Fruit fly (Drosophila melanogaster) whole organism, embryonic: ENCODE data around the gene Pde6.

Source experiments
- B-H2 ChIP-seq: fragments of 200-800 bp; sonication (Bioruptor generic); optimal IDR thresholded peaks from 2 replicates; lab custom pipeline; 2018; ENCODE audit warnings: missing biosample characterization, mild to moderate bottlenecking, missing genetic modification characterization
- CG10209 ChIP-seq: fragments of 200-800 bp; sonication (Bioruptor generic); optimal IDR thresholded peaks from 3 replicates; lab custom pipeline; 2017; ENCODE audit warnings: missing biosample characterization, mild to moderate bottlenecking, missing genetic modification characterization, missing genetic modification reagents
- CG10267 ChIP-seq: fragments of 200-800 bp; sonication (Bioruptor generic); optimal IDR thresholded peaks from 2 replicates; lab custom pipeline; 2018; ENCODE audit warnings: missing biosample characterization, mild to moderate bottlenecking, missing genetic modification characterization, moderate library complexity
- CG10462 ChIP-seq: fragments of 200-800 bp; sonication (Bioruptor generic); optimal IDR thresholded peaks from 2 replicates; lab custom pipeline; 2016; ENCODE audit warnings: missing biosample characterization, missing genetic modification characterization
- CG10959 ChIP-seq: fragments of 200-800 bp; sonication (Bioruptor generic); IDR thresholded peaks from 2 replicates; pipeline ENCODE4 v1.3.6; 2022; ENCODE audit warnings: missing biosample characterization, missing genetic modification characterization
- CG10979 ChIP-seq: fragments of 200-800 bp; sonication (Bioruptor generic); optimal IDR thresholded peaks from 2 replicates; lab custom pipeline; 2018; ENCODE audit warnings: missing biosample characterization, mild to moderate bottlenecking, missing genetic modification characterization, moderate library complexity
- CG13775 ChIP-seq: fragments of 200-800 bp; sonication (Bioruptor generic); optimal IDR thresholded peaks from 3 replicates; lab custom pipeline; 2017; ENCODE audit warnings: missing biosample characterization, mild to moderate bottlenecking, missing genetic modification characterization
- CG14710 ChIP-seq: fragments of 200-800 bp; sonication (Bioruptor generic); optimal IDR thresholded peaks from 3 replicates; lab custom pipeline; 2019; ENCODE audit warnings: missing biosample characterization, mild to moderate bottlenecking, missing genetic modification characterization, moderate library complexity
- CG1603 ChIP-seq: fragments of 200-800 bp; sonication (Bioruptor generic); optimal IDR thresholded peaks from 2 replicates; lab custom pipeline; 2019; ENCODE audit warnings: missing biosample characterization, mild to moderate bottlenecking, missing genetic modification characterization, moderate library complexity
- CG16815 ChIP-seq: fragments of 200-800 bp; sonication (Bioruptor generic); optimal IDR thresholded peaks from 3 replicates; lab custom pipeline; 2017; ENCODE audit warnings: missing biosample characterization, mild to moderate bottlenecking, missing genetic modification characterization
- CG17328 ChIP-seq: fragments of 200-800 bp; sonication (Bioruptor generic); IDR thresholded peaks from 2 replicates; pipeline ENCODE4 v1.3.6; 2022; ENCODE audit warnings: missing biosample characterization, missing genetic modification characterization
- CG17612 ChIP-seq: fragments of 200-800 bp; sonication (Bioruptor generic); IDR thresholded peaks from 2 replicates; pipeline ENCODE4 v1.3.6; 2022; ENCODE audit warnings: missing biosample characterization, missing genetic modification characterization
- CG17912 ChIP-seq: fragments of 200-800 bp; sonication (Bioruptor generic); optimal IDR thresholded peaks from 2 replicates; lab custom pipeline; 2018; ENCODE audit warnings: missing biosample characterization, mild to moderate bottlenecking, missing genetic modification characterization
- CG18262 ChIP-seq: fragments of 200-800 bp; optimal IDR thresholded peaks from 3 replicates; lab custom pipeline; 2019; ENCODE audit warnings: missing biosample characterization, mild to moderate bottlenecking, missing genetic modification characterization, moderate library complexity
- CG2199 ChIP-seq: fragments of 200-800 bp; sonication (Bioruptor generic); IDR thresholded peaks from 3 replicates; pipeline ENCODE4 v1.3.6; 2022; ENCODE audit warnings: missing biosample characterization, missing genetic modification characterization
- CG6689 ChIP-seq: fragments of 200-800 bp; sonication (Bioruptor generic); IDR thresholded peaks from 2 replicates; pipeline ENCODE4 v1.3.6; 2022; ENCODE audit warnings: missing biosample characterization, missing genetic modification characterization
- CHES-1-like ChIP-seq: fragments of 200-800 bp; sonication (Bioruptor generic); optimal IDR thresholded peaks from 2 replicates; lab custom pipeline; 2016; ENCODE audit warnings: missing biosample characterization, missing genetic modification characterization
- Dad ChIP-seq: fragments of 200-800 bp; sonication (Bioruptor generic); optimal IDR thresholded peaks from 3 replicates; lab custom pipeline; 2016; ENCODE audit warnings: missing biosample characterization, missing genetic modification characterization
- PHDP ChIP-seq: fragments of 200-800 bp; sonication (Bioruptor generic); optimal IDR thresholded peaks from 3 replicates; lab custom pipeline; 2018; ENCODE audit warnings: missing biosample characterization, mild to moderate bottlenecking, missing genetic modification characterization, moderate library complexity
- Poxn ChIP-seq: fragments of 200-800 bp; sonication (Bioruptor generic); IDR thresholded peaks from 2 replicates; pipeline ENCODE4 v1.3.6; 2022; ENCODE audit warnings: missing biosample characterization, missing genetic modification characterization
- Xbp1 ChIP-seq: fragments of 200-800 bp; sonication (Bioruptor generic); optimal IDR thresholded peaks from 3 replicates; lab custom pipeline; 2016; ENCODE audit warnings: missing biosample characterization, mild to moderate bottlenecking, missing genetic modification characterization
- Xrp1 ChIP-seq: fragments of 200-800 bp; sonication (Bioruptor generic); IDR thresholded peaks from 2 replicates; pipeline ENCODE4 v1.3.6; 2022; ENCODE audit warnings: missing biosample characterization, missing genetic modification characterization
- ara ChIP-seq: fragments of 200-800 bp; sonication (Bioruptor generic); IDR thresholded peaks from 2 replicates; pipeline ENCODE4 v1.3.6; 2022; ENCODE audit warnings: missing biosample characterization, missing genetic modification characterization
- chn ChIP-seq: fragments of 200-800 bp; sonication (Bioruptor generic); optimal IDR thresholded peaks from 2 replicates; lab custom pipeline; 2016; ENCODE audit warnings: missing biosample characterization, missing genetic modification characterization
- fd102C ChIP-seq: fragments of 200-800 bp; sonication (Bioruptor generic); optimal IDR thresholded peaks from 2 replicates; lab custom pipeline; 2018; ENCODE audit warnings: missing biosample characterization, mild to moderate bottlenecking, missing genetic modification characterization, moderate library complexity
- grn ChIP-seq: fragments of 200-800 bp; sonication (Bioruptor generic); optimal IDR thresholded peaks from 3 replicates; lab custom pipeline; 2017; ENCODE audit warnings: missing biosample characterization, missing genetic modification characterization
- gt ChIP-seq: fragments of 200-800 bp; sonication (Bioruptor generic); IDR thresholded peaks from 2 replicates; pipeline ENCODE4 v1.3.6; 2022; ENCODE audit warnings: missing biosample characterization, missing genetic modification characterization
- phol ChIP-seq: fragments of 200-800 bp; sonication (Bioruptor generic); optimal IDR thresholded peaks from 3 replicates; lab custom pipeline; 2018; ENCODE audit warnings: missing biosample characterization, mild to moderate bottlenecking, missing genetic modification characterization, moderate library complexity
- row ChIP-seq: fragments of 200-800 bp; sonication (Bioruptor generic); IDR thresholded peaks from 3 replicates; pipeline ENCODE4 v1.3.6; 2022; ENCODE audit warnings: missing biosample characterization, missing genetic modification characterization
- sc ChIP-seq, 3 experiments: fragments of >200 bp in 2 of 3; fragments of 200-800 bp in 1 of 3; sonication (Bioruptor generic) in 1 of 3; optimal IDR thresholded peaks; 2 replicates in 2 of 3; 3 replicates in 1 of 3; lab custom pipeline; 2017; ENCODE audit warnings: mild to moderate bottlenecking in 1 of 3, missing biosample characterization in 1 of 3, missing genetic modification characterization in 1 of 3, missing genetic modification reagents in 1 of 3
- sens ChIP-seq: fragments of 200-800 bp; sonication (Bioruptor generic); peaks from one replicate; lab custom pipeline; 2016; ENCODE audit warnings: missing biosample characterization, missing genetic modification characterization
- sim ChIP-seq: fragments of 200-800 bp; sonication (Bioruptor generic); IDR thresholded peaks from 2 replicates; pipeline ENCODE4 v1.3.6; 2022; ENCODE audit warnings: missing biosample characterization, missing genetic modification characterization
- so ChIP-seq: fragments of 200-800 bp; sonication (Bioruptor generic); IDR thresholded peaks from 3 replicates; pipeline ENCODE4 v1.3.6; 2022; ENCODE audit warnings: missing biosample characterization, missing genetic modification characterization
- tio ChIP-seq: fragments of 200-800 bp; sonication (Bioruptor generic); optimal IDR thresholded peaks from 2 replicates; lab custom pipeline; 2017; ENCODE audit warnings: missing biosample characterization, missing genetic modification characterization, inconsistent platforms
- tll ChIP-seq, 2 experiments: fragments of 200-800 bp in 1 of 2; fragments of >200 bp in 1 of 2; sonication (Bioruptor generic) in 1 of 2; optimal IDR thresholded peaks; 2 replicates each; lab custom pipeline; 2017 to 2019; ENCODE audit warnings: missing biosample characterization in 2 of 2, missing genetic modification characterization in 2 of 2, mild to moderate bottlenecking in 1 of 2, moderate library complexity in 1 of 2
- trem ChIP-seq: fragments of 200-800 bp; optimal IDR thresholded peaks from 3 replicates; lab custom pipeline; 2019; ENCODE audit warnings: missing biosample characterization, mild to moderate bottlenecking, missing genetic modification characterization, moderate library complexity
- unpg ChIP-seq: fragments of 200-800 bp; sonication (Bioruptor generic); optimal IDR thresholded peaks from 3 replicates; lab custom pipeline; 2018; ENCODE audit warnings: missing biosample characterization, mild to moderate bottlenecking, missing genetic modification characterization, moderate library complexity
- wek ChIP-seq: fragments of 200-800 bp; sonication (Bioruptor generic); optimal IDR thresholded peaks from 3 replicates; lab custom pipeline; 2018; ENCODE audit warnings: missing biosample characterization, mild to moderate bottlenecking, missing genetic modification characterization, moderate library complexity
- zen ChIP-seq: fragments of 200-800 bp; sonication (Bioruptor generic); optimal IDR thresholded peaks from 3 replicates; lab custom pipeline; 2018; ENCODE audit warnings: missing biosample characterization, mild to moderate bottlenecking, missing genetic modification characterization, moderate library complexity
- zfh1 ChIP-seq: fragments of 200-800 bp; sonication (Bioruptor generic); IDR thresholded peaks from 3 replicates; pipeline ENCODE4 v1.3.6; 2022; ENCODE audit warnings: missing biosample characterization, missing genetic modification characterization

Pde6 gene

DNA sequence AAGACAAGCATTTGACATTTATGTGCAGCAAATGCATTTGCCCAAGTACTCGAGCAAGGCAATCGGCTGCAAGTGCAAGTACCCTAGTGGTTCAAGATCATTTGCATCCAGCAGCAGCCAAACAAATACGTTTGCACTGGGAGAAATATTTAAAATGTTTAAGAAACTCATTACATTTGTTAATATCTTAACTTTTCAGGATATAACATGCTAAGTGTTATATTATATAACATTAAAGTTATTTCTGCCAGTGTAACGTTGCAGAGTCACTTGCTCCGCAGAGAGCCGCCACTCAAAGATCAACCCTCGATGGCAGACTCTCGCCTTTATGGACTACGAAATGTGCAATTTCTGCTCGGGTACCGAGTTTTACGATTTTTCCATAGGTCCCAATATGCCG is 31.4 kb upstream of the Pde6 start (continued):
- no peak for TF ChIP-seq tio (GFP tag; lab: Kevin White, UChicago)
- peak; percentile 75 for TF ChIP-seq Xrp1 (GFP tag; lab: Robert Waterston, UW)
- TF ChIP-seq grn: no peak
- no peak for TF ChIP-seq B-H2
- no peak for TF ChIP-seq Dad (GFP tag; lab: Kevin White, UChicago)
- no peak for TF ChIP-seq wek
- TF ChIP-seq CG10462 (GFP tag; lab: Kevin White, UChicago): no peak
- TF ChIP-seq CG18262 (tag; lab: Kevin White, UChicago): peak; percentile 41
- peak; percentile 56; the same call in 2 of the 3 replicates for TF ChIP-seq zfh1 (GFP tag; lab: Robert Waterston, UW)
- no peak for TF ChIP-seq Poxn (GFP tag; lab: Robert Waterston, UW)
- 0 out of 2 replicates have a peak, but pooled peaks have one; percentile 28 for TF ChIP-seq ara (GFP tag; lab: Robert Waterston, UW)
- TF ChIP-seq Xbp1 (GFP tag; lab: Kevin White, UChicago): peak; percentile 4
- peak; percentile 0 for TF ChIP-seq chn
- TF ChIP-seq sim (GFP tag; lab: Robert Waterston, UW): no peak
- TF ChIP-seq PHDP: no peak
- no peak for TF ChIP-seq so (GFP tag; lab: Robert Waterston, UW)
- peak in 1 of 2 experiments; percentile 16 for TF ChIP-seq tll (GFP tag; optimal IDR thresholded peaks at IDR 0.05; lab: Kevin White, UChicago)
- TF ChIP-seq CG6689 (GFP tag; lab: Robert Waterston, UW): 0 out of 2 replicates have a peak, but pooled peaks have one; percentile 25
- TF ChIP-seq CG10209 (GFP tag; lab: Kevin White, UChicago): peak; percentile 12
- peak; percentile 31 for TF ChIP-seq zen
- peak; percentile 5 for TF ChIP-seq CG13775
- peak; percentile 90 for TF ChIP-seq sens (GFP tag; lab: Kevin White, UChicago)
- peak; percentile 51 for TF ChIP-seq CG10959 (GFP tag; lab: Robert Waterston, UW)
- no peak for TF ChIP-seq trem (tag; lab: Kevin White, UChicago)
- peak; percentile 17 for TF ChIP-seq CG10267
- 0 out of 2 replicates have a peak, but pooled peaks have one; percentile 45 for TF ChIP-seq CG17328 (GFP tag; lab: Robert Waterston, UW)
- TF ChIP-seq CG2199 (GFP tag; lab: Robert Waterston, UW): 0 out of 3 replicates have a peak, but pooled peaks have one; percentile 7
- peak; percentile 51 for TF ChIP-seq CG1603 (tag; lab: Kevin White, UChicago)
- no peak for TF ChIP-seq unpg
- peak; percentile 33 for TF ChIP-seq CG14710 (tag; lab: Kevin White, UChicago)
- TF ChIP-seq CG17612 (GFP tag; lab: Robert Waterston, UW): no peak
- TF ChIP-seq gt (GFP tag; lab: Robert Waterston, UW): 0 out of 2 replicates have a peak, but pooled peaks have one; percentile 20
- no peak for TF ChIP-seq CHES-1-like (GFP tag; lab: Kevin White, UChicago)
- no peak for TF ChIP-seq sc (optimal IDR thresholded peaks at IDR 0.05; lab: Kevin White, UChicago)
- no peak for TF ChIP-seq sc (GFP tag; optimal IDR thresholded peaks at IDR 0.05; lab: Kevin White, UChicago)
- peak; percentile 19 for TF ChIP-seq fd102C (GFP tag; lab: Kevin White, UChicago)
- TF ChIP-seq CG17912: no peak
- TF ChIP-seq CG10979 (tag; lab: Kevin White, UChicago): peak; percentile 61
- TF ChIP-seq phol (tag; lab: Kevin White, UChicago): peak; percentile 27
- peak; percentile 55 for TF ChIP-seq row (GFP tag; lab: Robert Waterston, UW)
- peak; percentile 22 for TF ChIP-seq CG16815 (GFP tag; lab: Kevin White, UChicago)
